Worm (Caenorhabditis elegans): ENCODE results near the gene K10D11.3.
A peak's percentile ranks its signal among the peaks of the same experiment; 100 is the strongest.

The K10D11.3 gene

DNA sequence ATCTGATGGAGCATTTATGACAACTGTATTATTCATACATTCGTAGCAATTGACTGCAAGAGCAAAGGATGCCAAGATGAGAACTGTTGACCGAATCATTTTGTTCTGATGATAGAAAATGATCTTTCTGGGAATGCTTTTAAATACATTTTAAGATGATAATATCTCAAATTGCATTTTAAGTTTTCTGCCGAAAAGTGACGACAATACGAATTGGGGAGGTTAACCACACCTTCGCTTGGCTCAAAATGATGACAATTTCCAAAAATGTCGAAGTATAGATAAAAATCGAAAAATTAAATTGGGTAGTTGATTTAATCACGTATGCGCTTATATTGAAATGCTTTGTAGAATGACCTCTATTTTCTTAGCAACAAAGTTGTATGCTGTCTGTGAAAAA is 44.7 kb downstream of the K10D11.3 start, which contains the start of gene dod-24:
dod-24 (minus strand) TSS at position 101 of the 400 bp plus-strand sequence.
- no peak for TF ChIP-seq Y53F4B.3 (GFP tag; IDR thresholded peaks at IDR 0.05)
- no peak for TF ChIP-seq ets-4 (GFP tag; optimal IDR thresholded peaks at IDR 0.05)
- no peak for TF ChIP-seq D2030.7 (GFP tag; IDR thresholded peaks at IDR 0.05)
- TF ChIP-seq snpc-4 (GFP tag; optimal IDR thresholded peaks at IDR 0.05), result no peak
- no peak for TF ChIP-seq snpc-4 (tag; optimal IDR thresholded peaks at IDR 0.05)
- TF ChIP-seq mcd-1 (GFP tag; IDR thresholded peaks at IDR 0.05), result no peak

DNA sequence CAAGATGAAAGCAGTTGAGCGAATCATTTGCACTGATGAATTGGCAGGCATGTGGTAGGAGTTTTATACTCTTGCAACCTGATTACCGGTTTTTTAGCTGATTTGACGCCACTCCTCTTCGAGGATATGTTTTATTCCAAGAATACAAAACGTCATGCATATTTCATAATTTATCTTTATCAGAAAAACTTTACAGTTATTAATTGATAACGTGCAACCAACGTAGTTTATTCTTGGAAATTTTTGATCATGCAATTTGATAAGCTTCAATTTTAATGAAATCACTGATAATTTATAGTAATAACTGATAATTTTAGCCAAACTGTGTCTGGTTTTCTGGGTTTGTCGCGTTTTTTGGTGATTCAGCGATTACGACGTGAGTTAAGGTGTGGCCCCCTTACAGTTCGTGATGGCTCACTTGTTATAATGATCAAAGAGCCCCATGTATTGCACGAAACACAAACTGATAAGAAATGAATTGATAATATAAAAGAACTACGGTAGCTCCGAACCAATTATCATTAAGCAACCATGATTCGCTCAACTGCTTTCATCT is 49.6 kb downstream of the K10D11.3 start, which contains the start of the genes cld-1 and dod-21:
cld-1 (minus strand) TSS at position 51 of the 556 bp plus-strand sequence.
dod-21 (plus strand) TSS at position 518 of the 556 bp plus-strand sequence.
- TF ChIP-seq ama-1 (optimal IDR thresholded peaks at IDR 0.05) (no peak), ama-1 (GFP tag; optimal IDR thresholded peaks at IDR 0.05) (no peak), Y95B8A.8 (GFP tag; IDR thresholded peaks at IDR 0.05) (no peak), Y56A3A.18 (GFP tag; IDR thresholded peaks at IDR 0.05) (no peak), nhr-80 (tag; optimal IDR thresholded peaks at IDR 0.05) (peak; percentile 69), F57C9.4 (tag; optimal IDR thresholded peaks at IDR 0.05) (no peak), nhr-27 (tag; optimal IDR thresholded peaks at IDR 0.05) (no peak), nfyb-1 (GFP tag; IDR thresholded peaks at IDR 0.05) (peak; percentile 78)
